Worm (Caenorhabditis elegans): ENCODE data around the gene dhs-29.

dhs-29 gene

DNA sequence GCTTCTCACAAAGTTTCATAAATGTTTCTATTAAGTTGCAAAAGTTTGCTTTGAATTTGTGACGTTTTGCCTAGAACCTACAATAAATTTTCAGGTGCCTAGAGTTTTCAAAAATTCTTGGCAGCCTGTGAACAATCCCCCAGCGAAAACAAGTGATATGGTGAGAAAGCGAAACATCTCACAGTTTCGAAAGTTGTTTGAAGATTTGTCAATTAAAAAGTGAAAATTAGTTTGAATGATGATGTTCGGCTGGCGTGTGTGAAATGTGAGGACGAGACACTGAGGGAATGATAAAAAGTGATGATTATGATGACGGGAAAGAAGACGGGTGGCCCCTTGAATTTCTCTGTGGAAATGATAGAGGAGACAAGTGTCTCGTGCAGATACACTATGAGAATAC lies 25.9 kb downstream of the dhs-29 start:
- TF ChIP-seq unc-62 (GFP tag; optimal IDR thresholded peaks at IDR 0.05), result no peak

DNA sequence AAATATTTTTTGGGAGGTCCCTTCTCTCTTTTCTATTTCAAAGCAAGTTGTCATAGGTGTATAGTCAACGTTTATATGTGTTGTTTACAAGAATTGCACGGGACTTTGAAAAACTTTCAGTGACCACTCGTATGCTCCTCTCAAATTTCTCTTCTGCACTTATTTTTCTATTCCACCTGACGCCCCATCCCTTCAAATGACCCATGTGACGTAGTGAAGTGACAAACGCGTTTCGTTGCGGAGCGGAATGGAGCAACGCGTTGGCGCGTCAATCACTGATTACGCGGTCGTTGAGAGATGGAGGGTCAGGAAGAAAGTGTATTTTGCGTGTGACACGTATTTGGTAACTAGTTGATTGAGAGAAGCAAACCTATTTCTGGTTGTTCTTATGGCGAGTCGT lies 28.7 kb downstream of the dhs-29 start:
- no peak for TF ChIP-seq unc-62 (GFP tag; optimal IDR thresholded peaks at IDR 0.05)

DNA sequence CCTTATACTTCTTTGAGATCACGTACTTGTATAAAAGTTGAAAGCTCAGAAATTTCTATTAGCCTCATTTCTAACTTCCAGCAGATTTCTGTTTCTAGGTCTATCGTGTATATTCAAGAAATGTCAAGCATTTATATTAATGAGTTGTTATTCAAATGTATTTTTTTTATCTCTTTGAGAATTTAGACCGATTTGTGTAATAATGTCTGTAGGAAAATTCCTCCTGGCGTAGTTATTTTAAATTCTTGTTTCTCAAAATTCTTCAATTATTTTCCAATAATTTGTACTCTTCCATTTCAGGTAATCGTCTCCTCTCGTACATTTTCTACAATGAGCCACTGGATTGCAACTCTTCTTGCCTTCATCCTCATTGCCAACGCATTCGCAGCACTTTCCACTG lies 37.4 kb downstream of the dhs-29 start, which contains the start of gene nlp-61:
TSS of gene nlp-61 (plus strand) at position 301 of the 400 bp plus-strand sequence.
- no peak for TF ChIP-seq unc-62 (GFP tag; optimal IDR thresholded peaks at IDR 0.05)

DNA sequence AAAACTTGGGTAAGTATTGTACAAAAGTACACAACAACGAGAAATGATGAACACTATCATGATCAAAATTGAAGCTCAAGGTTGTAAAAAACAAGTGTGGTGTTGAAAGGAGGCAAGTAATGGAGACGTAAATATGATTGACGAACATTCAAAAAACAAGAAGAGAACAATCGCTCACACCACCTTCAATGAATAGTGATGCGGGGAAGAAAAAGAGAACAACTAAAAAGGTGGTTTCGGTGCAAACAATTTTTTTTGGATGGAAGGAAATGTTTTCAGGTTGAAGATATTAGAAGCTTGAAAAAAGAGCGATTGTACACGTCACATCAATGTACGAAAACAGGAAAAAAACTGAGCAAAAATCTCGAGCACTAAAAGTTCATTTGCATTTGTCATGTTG lies 50.3 kb downstream of the dhs-29 start:
- no peak for TF ChIP-seq unc-62 (GFP tag; optimal IDR thresholded peaks at IDR 0.05)
